Worm (Caenorhabditis elegans): Measurements from ENCODE around the gene F59A7.12.

Gene F59A7.12

DNA sequence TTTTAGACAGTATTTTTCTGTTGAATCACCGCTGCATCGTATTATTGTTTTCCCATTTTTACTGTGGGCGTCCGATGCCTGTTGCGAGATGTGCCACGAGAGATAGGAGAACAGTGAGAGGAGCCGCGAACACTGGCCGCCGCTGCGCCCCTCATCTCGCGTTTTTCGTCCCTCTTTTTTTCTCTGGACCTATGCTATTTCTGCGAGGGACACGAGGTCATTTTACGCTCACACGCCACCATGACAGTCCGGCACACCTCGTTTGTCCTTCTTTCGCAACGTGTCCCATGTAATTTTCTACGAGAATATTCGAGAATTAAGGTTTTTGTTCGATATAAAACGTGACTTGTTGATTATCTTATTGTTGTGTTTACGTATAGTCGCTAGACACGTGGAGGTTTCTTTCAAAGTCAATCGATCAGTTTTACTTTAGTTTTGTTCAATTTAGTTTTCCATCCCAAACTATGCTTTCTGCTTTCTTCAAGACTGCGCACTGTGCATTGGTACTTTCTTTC, 38.1 kb downstream of the F59A7.12 start, which contains the start of gene lbp-9 (continued):
- TF ChIP-seq skn-1 (tag; optimal IDR thresholded peaks at IDR 0.05) (no peak), snpc-1.2 (GFP tag; IDR thresholded peaks at IDR 0.05) (peak; percentile 43; the same call in 1 of the 2 replicates), set-16 (GFP tag; IDR thresholded peaks at IDR 0.05) (peak; percentile 58), mes-2 (tag; optimal IDR thresholded peaks at IDR 0.05; ENCODE audit: poor library complexity, severe bottlenecking) (peak; percentile 46), lin-15B (tag; optimal IDR thresholded peaks at IDR 0.05) (no peak), dmd-9 (GFP tag; IDR thresholded peaks at IDR 0.05) (no peak), hlh-30 (tag; optimal IDR thresholded peaks at IDR 0.05; ENCODE audit: insufficient read depth) (peak; percentile 96), hif-1 (tag; optimal IDR thresholded peaks at IDR 0.05) (peak in 1 of 2 experiments; percentile 1), daf-8 (GFP tag; IDR thresholded peaks at IDR 0.05) (no peak), ceh-44 (GFP tag; IDR thresholded peaks at IDR 0.05) (no peak), lin-13 (GFP tag; optimal IDR thresholded peaks at IDR 0.05) (peak; percentile 12), hlh-11 (tag; optimal IDR thresholded peaks at IDR 0.05) (peak; percentile 73), nhr-28 (tag; optimal IDR thresholded peaks at IDR 0.05) (peak; percentile 53)

- no peak for TF ChIP-seq hlh-11 (tag; optimal IDR thresholded peaks at IDR 0.05)
- no peak for TF ChIP-seq nhr-11 (tag; optimal IDR thresholded peaks at IDR 0.05)
- peak; percentile 14; the same call in 1 of the 2 replicates for TF ChIP-seq pha-4 (GFP tag; IDR thresholded peaks at IDR 0.05)
- TF ChIP-seq pha-4 (tag; optimal IDR thresholded peaks at IDR 0.05), result no peak
- peak; percentile 67 for TF ChIP-seq aha-1 (tag)
- TF ChIP-seq F49E8.2 (tag; optimal IDR thresholded peaks at IDR 0.05; ENCODE audit: borderline replicate concordance), result peak; percentile 17
- TF ChIP-seq lin-38 (GFP tag; IDR thresholded peaks at IDR 0.05), result peak; percentile 12; the same call in 1 of the 2 replicates
- TF ChIP-seq set-16 (GFP tag; IDR thresholded peaks at IDR 0.05), result peak; percentile 16; the same call in 1 of the 2 replicates
- TF ChIP-seq nhr-237 (tag; optimal IDR thresholded peaks at IDR 0.05), result no peak
- no peak for TF ChIP-seq ctbp-1 (GFP tag; IDR thresholded peaks at IDR 0.05)
- 0 out of 2 replicates have a peak, but pooled peaks have one; percentile 28 for TF ChIP-seq dmd-8 (GFP tag; IDR thresholded peaks at IDR 0.05)
- no peak for TF ChIP-seq unc-39 (tag; optimal IDR thresholded peaks at IDR 0.05)
- TF ChIP-seq F37D6.2 (tag; optimal IDR thresholded peaks at IDR 0.05), result no peak
- TF ChIP-seq mxl-3 (GFP tag; optimal IDR thresholded peaks at IDR 0.05), result no peak
- no peak for TF ChIP-seq ceh-44 (GFP tag; IDR thresholded peaks at IDR 0.05)
- no peak for TF ChIP-seq gei-8 (GFP tag; optimal IDR thresholded peaks at IDR 0.05)
Measured at ce11 chrV:2068728-2069443, 38.9 kb downstream of the F59A7.12 start.

- no peak for TF ChIP-seq dve-1 (tag; optimal IDR thresholded peaks at IDR 0.05; ENCODE audit: insufficient read depth)
- TF ChIP-seq cey-2 (tag; optimal IDR thresholded peaks at IDR 0.05; ENCODE audit: borderline replicate concordance, insufficient read depth), result no peak
- TF ChIP-seq T20F7.1 (GFP tag; optimal IDR thresholded peaks at IDR 0.05), result no peak
- no peak for TF ChIP-seq saeg-2 (GFP tag; IDR thresholded peaks at IDR 0.05)
- no peak for TF ChIP-seq mxl-2 (GFP tag; conservative IDR thresholded peaks at IDR 0.05)
- no peak for TF ChIP-seq ceh-44 (GFP tag; IDR thresholded peaks at IDR 0.05)
- TF ChIP-seq mdl-1 (tag; optimal IDR thresholded peaks at IDR 0.05), result no peak
- TF ChIP-seq lir-3 (tag; optimal IDR thresholded peaks at IDR 0.05), result no peak
- no peak for TF ChIP-seq unc-62 (GFP tag; optimal IDR thresholded peaks at IDR 0.05 in 1 of 2)
- no peak for TF ChIP-seq unc-62 (tag; optimal IDR thresholded peaks at IDR 0.05)
- no peak for TF ChIP-seq hif-1 (tag; optimal IDR thresholded peaks at IDR 0.05)
Measured at ce11 chrV:2072807-2073206, 42.8 kb downstream of the F59A7.12 start, which contains the start of gene Y40B10A.9. Gene Y40B10A.9, minus strand, starts transcription at chrV:2072907.

All from whole organism, L4 larva.